Worm (Caenorhabditis elegans) whole organism, young adult: ENCODE data around the gene R10E11.6.

Experiments
- B0336.3 ChIP-seq: fragments of 200-800 bp; sonication (Bioruptor generic); IDR thresholded peaks from 2 replicates; pipeline ENCODE4 v1.3.6; 2022; ENCODE audit warnings: missing genetic modification characterization, missing compliant biosample characterization
- C06A6.2 ChIP-seq: fragments of 200-800 bp; sonication (Bioruptor generic); conservative IDR thresholded peaks from 2 replicates; pipeline ENCODE4 v1.3.6; 2022; ENCODE audit warnings: missing genetic modification characterization, missing compliant biosample characterization
- K11D2.4 ChIP-seq: fragments of 200-800 bp; sonication (Bioruptor generic); IDR thresholded peaks from 2 replicates; pipeline ENCODE4 v1.3.6; 2022; ENCODE audit warnings: missing genetic modification reagents, missing genetic modification characterization, missing compliant biosample characterization
- T26A5.8 ChIP-seq: sonication (generic microtip); optimal IDR thresholded peaks from 2 replicates; lab custom pipeline; 2016; ENCODE audit warnings: missing genetic modification characterization, missing compliant biosample characterization
- Y79H2A.3 ChIP-seq: fragments of 200-800 bp; sonication (Bioruptor generic); conservative IDR thresholded peaks from 2 replicates; pipeline ENCODE4 v1.3.6; 2022; ENCODE audit warnings: missing genetic modification reagents, missing genetic modification characterization, missing compliant biosample characterization
- ZK185.1 ChIP-seq: sonication (generic microtip); optimal IDR thresholded peaks from 2 replicates; lab custom pipeline; 2016; ENCODE audit warnings: mild to moderate bottlenecking, missing genetic modification characterization, missing compliant biosample characterization; ENCODE audit not compliant: poor library complexity, severe bottlenecking
- akir-1 ChIP-seq: fragments of 200-800 bp; sonication (Bioruptor generic); optimal IDR thresholded peaks from 2 replicates; lab custom pipeline; 2018; ENCODE audit warnings: mild to moderate bottlenecking, missing genetic modification characterization, moderate library complexity, missing compliant biosample characterization
- ama-1 ChIP-seq, 3 experiments: fragments of 150-350 bp in 1 of 3; sonication (generic microtip) in 2 of 3; optimal IDR thresholded peaks; 2 replicates each; lab custom pipeline; 2014 to 2018; ENCODE audit warnings: missing biosample characterization in 2 of 3, missing genetic modification characterization in 2 of 3, missing genetic modification reagents in 2 of 3
- aptf-2 ChIP-seq: fragments of 200-800 bp; sonication (Bioruptor generic); conservative IDR thresholded peaks from 2 replicates; pipeline ENCODE4 v1.3.6; 2022; ENCODE audit warnings: missing genetic modification reagents, missing genetic modification characterization, missing compliant biosample characterization
- atf-7 ChIP-seq: sonication (generic microtip); optimal IDR thresholded peaks from 2 replicates; lab custom pipeline; 2017; ENCODE audit warnings: mild to moderate bottlenecking, missing genetic modification characterization, missing compliant biosample characterization
- athp-1 ChIP-seq: sonication (generic microtip); optimal IDR thresholded peaks from 2 replicates; lab custom pipeline; 2017; ENCODE audit warnings: mild to moderate bottlenecking, missing genetic modification characterization, missing compliant biosample characterization
- bed-1 ChIP-seq: fragments of 200-800 bp; sonication (Bioruptor generic); IDR thresholded peaks from 2 replicates; pipeline ENCODE4 v1.3.6; 2022; ENCODE audit warnings: missing genetic modification reagents, missing genetic modification characterization, missing compliant biosample characterization
- bed-2 ChIP-seq: fragments of 200-800 bp; sonication (Bioruptor generic); IDR thresholded peaks from 2 replicates; pipeline ENCODE4 v1.3.6; 2022; ENCODE audit warnings: missing genetic modification reagents, missing genetic modification characterization, missing compliant biosample characterization
- cebp-1 ChIP-seq, 2 experiments: fragments of 200-800 bp in 1 of 2; sonication (Bioruptor generic) in 1 of 2; sonication (generic microtip) in 1 of 2; IDR thresholded peaks in 1 of 2; optimal IDR thresholded peaks in 1 of 2; 2 replicates each; pipeline versions ENCODE4 v1.3.6 to Lab custom; 2017 to 2022; ENCODE audit warnings: missing compliant biosample characterization in 2 of 2, missing genetic modification characterization in 2 of 2, mild to moderate bottlenecking in 1 of 2, missing genetic modification reagents in 1 of 2, moderate library complexity in 1 of 2
- cebp-2 ChIP-seq: fragments of 200-800 bp; sonication (Bioruptor generic); IDR thresholded peaks from 2 replicates; pipeline ENCODE4 v1.3.6; 2022; ENCODE audit warnings: missing genetic modification characterization, missing compliant biosample characterization
- ceh-100 ChIP-seq: fragments of 200-800 bp; sonication (Bioruptor generic); IDR thresholded peaks from 2 replicates; pipeline ENCODE4 v1.3.6; 2022; ENCODE audit warnings: missing genetic modification reagents, missing genetic modification characterization, missing compliant biosample characterization
- ceh-40 ChIP-seq: fragments of 200-800 bp; sonication (Bioruptor generic); IDR thresholded peaks from 2 replicates; pipeline ENCODE4 v1.3.6; 2022; ENCODE audit warnings: missing genetic modification characterization, missing compliant biosample characterization
- ceh-58 ChIP-seq: fragments of 200-800 bp; sonication (Bioruptor generic); IDR thresholded peaks from 2 replicates; pipeline ENCODE4 v1.3.6; 2022; ENCODE audit warnings: missing genetic modification characterization, missing compliant biosample characterization
- ceh-79 ChIP-seq: sonication (generic microtip); optimal IDR thresholded peaks from 2 replicates; lab custom pipeline; 2017; ENCODE audit warnings: mild to moderate bottlenecking, missing genetic modification characterization, missing compliant biosample characterization
- ceh-91 ChIP-seq: fragments of 200-800 bp; sonication (Bioruptor generic); IDR thresholded peaks from 2 replicates; pipeline ENCODE4 v1.3.6; 2022; ENCODE audit warnings: missing genetic modification reagents, missing genetic modification characterization, missing compliant biosample characterization
- die-1 ChIP-seq: sonication (generic microtip); optimal IDR thresholded peaks from 2 replicates; lab custom pipeline; 2016; ENCODE audit warnings: missing genotype, mild to moderate bottlenecking, missing genetic modification characterization, missing compliant biosample characterization
- dox-1 ChIP-seq: fragments of 200-800 bp; sonication (Bioruptor generic); IDR thresholded peaks from 2 replicates; pipeline ENCODE4 v1.3.6; 2022; ENCODE audit warnings: missing genetic modification reagents, missing genetic modification characterization, missing compliant biosample characterization
- egl-18 ChIP-seq: fragments of 200-800 bp; sonication (Bioruptor generic); IDR thresholded peaks from 2 replicates; pipeline ENCODE4 v1.3.6; 2022; ENCODE audit warnings: missing genetic modification reagents, missing genetic modification characterization, missing compliant biosample characterization
- ets-4 ChIP-seq: fragments of 200-800 bp; sonication (Bioruptor generic); optimal IDR thresholded peaks from 2 replicates; lab custom pipeline; 2018; ENCODE audit warnings: mild to moderate bottlenecking, missing genetic modification characterization, missing compliant biosample characterization
- gei-17 ChIP-seq: fragments of 200-800 bp; sonication (Bioruptor generic); optimal IDR thresholded peaks from 2 replicates; lab custom pipeline; 2018; ENCODE audit warnings: mild to moderate bottlenecking, missing genetic modification characterization, missing compliant biosample characterization
- hlh-12 ChIP-seq: sonication (generic microtip); optimal IDR thresholded peaks from 2 replicates; lab custom pipeline; 2016; ENCODE audit warnings: missing genetic modification characterization, missing compliant biosample characterization
- hmg-20 ChIP-seq: fragments of 200-800 bp; sonication (Bioruptor generic); IDR thresholded peaks from 2 replicates; pipeline ENCODE4 v1.3.6; 2022; ENCODE audit warnings: missing genetic modification reagents, missing genetic modification characterization, missing compliant biosample characterization
- lin-40 ChIP-seq: sonication (generic microtip); optimal IDR thresholded peaks from 2 replicates; lab custom pipeline; 2016; ENCODE audit warnings: missing genetic modification characterization, mild to moderate bottlenecking, missing compliant biosample characterization, missing genotype, missing genetic modification reagents
- lsy-27 ChIP-seq: sonication (generic microtip); optimal IDR thresholded peaks from 2 replicates; lab custom pipeline; 2017; ENCODE audit warnings: missing genetic modification characterization, mild to moderate bottlenecking, missing compliant biosample characterization, antibody characterized with exemption, missing genotype, borderline replicate concordance; ENCODE audit not compliant: insufficient read depth
- madf-6 ChIP-seq: fragments of 200-800 bp; sonication (Bioruptor generic); IDR thresholded peaks from 2 replicates; pipeline ENCODE4 v1.3.6; 2022; ENCODE audit warnings: missing genetic modification reagents, missing genetic modification characterization, missing compliant biosample characterization
- mel-28 ChIP-seq: sonication (generic microtip); optimal IDR thresholded peaks from 2 replicates; lab custom pipeline; 2016; ENCODE audit warnings: borderline replicate concordance, mild to moderate bottlenecking, missing genetic modification characterization, missing compliant biosample characterization
- mes-4 ChIP-seq: sonication (generic microtip); optimal IDR thresholded peaks from 2 replicates; lab custom pipeline; 2016; ENCODE audit warnings: missing genotype, missing genetic modification characterization, missing compliant biosample characterization
- nfya-1 ChIP-seq: sonication (generic microtip); optimal IDR thresholded peaks from 2 replicates; lab custom pipeline; 2017; ENCODE audit warnings: antibody characterized with exemption, missing compliant biosample characterization, missing genetic modification characterization, borderline replicate concordance; ENCODE audit not compliant: insufficient read depth
- nhr-120 ChIP-seq: fragments of 200-800 bp; sonication (Bioruptor generic); IDR thresholded peaks from 2 replicates; pipeline ENCODE4 v1.3.6; 2022; ENCODE audit warnings: missing genetic modification characterization, missing compliant biosample characterization
- nhr-179 ChIP-seq: sonication (generic microtip); optimal IDR thresholded peaks from 2 replicates; lab custom pipeline; 2016; ENCODE audit warnings: mild to moderate bottlenecking, missing genetic modification characterization, missing compliant biosample characterization
- rcor-1 ChIP-seq: fragments of 200-800 bp; sonication (Bioruptor generic); IDR thresholded peaks from 2 replicates; pipeline ENCODE4 v1.3.6; 2022; ENCODE audit warnings: missing genetic modification reagents, missing genetic modification characterization, missing compliant biosample characterization
- sea-2 ChIP-seq: fragments of 200-800 bp; sonication (Bioruptor generic); IDR thresholded peaks from 2 replicates; pipeline ENCODE4 v1.3.6; 2022; ENCODE audit warnings: missing genetic modification characterization, missing compliant biosample characterization
- snpc-1.1 ChIP-seq: sonication (generic microtip); optimal IDR thresholded peaks from 2 replicates; lab custom pipeline; 2017; ENCODE audit warnings: missing genetic modification characterization, mild to moderate bottlenecking, missing compliant biosample characterization, antibody characterized with exemption, moderate library complexity, missing genotype, missing genetic modification reagents; ENCODE audit not compliant: insufficient read depth
- snpc-1.3 ChIP-seq: sonication (generic microtip); optimal IDR thresholded peaks from 2 replicates; lab custom pipeline; 2017; ENCODE audit warnings: missing genetic modification characterization, mild to moderate bottlenecking, missing compliant biosample characterization, antibody characterized with exemption, moderate library complexity, missing genotype, missing genetic modification reagents; ENCODE audit not compliant: insufficient read depth
- snpc-4 ChIP-seq, 5 experiments: fragments of 150-350 bp in 1 of 5; sonication (generic microtip) in 4 of 5; optimal IDR thresholded peaks; 2 replicates each; lab custom pipeline; 2014 to 2018; ENCODE audit warnings: missing genetic modification characterization in 5 of 5, missing biosample characterization in 3 of 5, antibody characterized with exemption in 2 of 5, mild to moderate bottlenecking in 2 of 5, missing compliant biosample characterization in 2 of 5, missing genotype in 2 of 5, moderate library complexity in 2 of 5, missing genetic modification reagents in 1 of 5
- sptf-2 ChIP-seq: fragments of 200-800 bp; sonication (Bioruptor generic); optimal IDR thresholded peaks from 2 replicates; lab custom pipeline; 2018; ENCODE audit warnings: mild to moderate bottlenecking, missing genetic modification characterization, missing compliant biosample characterization
- unc-130 ChIP-seq: sonication (generic microtip); optimal IDR thresholded peaks from 2 replicates; lab custom pipeline; 2016; ENCODE audit warnings: missing genetic modification reagents, missing genetic modification characterization, missing compliant biosample characterization
- unc-62 ChIP-seq: fragments of 150-350 bp; optimal IDR thresholded peaks from 2 replicates; lab custom pipeline; 2014; ENCODE audit warnings: missing biosample characterization, missing genetic modification reagents, missing genetic modification characterization
- ztf-22 ChIP-seq: fragments of 200-800 bp; sonication (Bioruptor generic); optimal IDR thresholded peaks from 2 replicates; lab custom pipeline; 2018; ENCODE audit warnings: mild to moderate bottlenecking, missing genetic modification characterization, moderate library complexity, missing compliant biosample characterization
- ztf-25 ChIP-seq: fragments of 200-800 bp; sonication (Bioruptor generic); IDR thresholded peaks from 2 replicates; pipeline ENCODE4 v1.3.6; 2022; ENCODE audit warnings: missing genetic modification reagents, missing genetic modification characterization, missing compliant biosample characterization
- ztf-26 ChIP-seq: sonication (generic microtip); optimal IDR thresholded peaks from 2 replicates; lab custom pipeline; 2017; ENCODE audit warnings: missing genetic modification characterization, missing compliant biosample characterization

R10E11.6 gene

DNA sequence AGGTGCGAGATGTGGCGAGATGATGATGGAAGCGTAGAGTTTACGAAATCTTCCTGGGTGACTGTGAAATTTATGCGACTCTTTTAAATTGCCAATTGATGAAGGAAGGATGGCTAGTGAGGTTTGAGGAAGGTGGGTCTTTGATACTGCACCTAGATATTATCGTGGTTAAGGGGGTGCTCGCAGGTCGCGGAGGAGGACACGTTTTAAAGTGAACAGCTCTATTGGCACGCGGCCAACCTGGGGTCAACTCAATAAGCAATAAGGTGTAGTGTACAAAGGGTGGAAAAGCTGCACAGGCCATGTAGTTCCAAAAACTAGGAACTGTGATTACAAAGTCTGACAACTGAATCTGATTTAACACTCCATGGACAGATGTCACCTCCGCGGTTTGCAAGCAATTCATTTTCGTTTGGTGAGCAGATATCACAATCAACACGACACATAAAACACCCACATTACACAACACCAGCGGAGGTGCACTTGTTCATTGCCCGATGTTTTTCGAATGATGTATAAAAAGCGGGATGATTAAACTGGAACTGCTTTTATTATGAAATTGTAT lies 37.4 kb upstream of the R10E11.6 start (continued):
- TF ChIP-seq unc-62 (GFP tag; lab: Kevin White, UChicago) (no peak), gei-17 (GFP tag; lab: Kevin White, UChicago) (no peak), ets-4 (GFP tag; lab: Kevin White, UChicago) (no peak), sea-2 (GFP tag; lab: Robert Waterston, UW) (no peak), ztf-22 (GFP tag; lab: Kevin White, UChicago) (no peak), ama-1 (optimal IDR thresholded peaks at IDR 0.05; lab: Kevin White, UChicago) (no peak), ama-1 (GFP tag; optimal IDR thresholded peaks at IDR 0.05; lab: Kevin White, UChicago) (no peak), ceh-58 (GFP tag; lab: Robert Waterston, UW) (0 out of 2 replicates have a peak, but pooled peaks have one; percentile 3), Y79H2A.3 (GFP tag; lab: Robert Waterston, UW) (no peak), ceh-79 (tag; lab: Kevin White, UChicago) (no peak), bed-2 (GFP tag; lab: Robert Waterston, UW) (no peak), snpc-1.3 (no peak), snpc-1.1 (tag; lab: Kevin White, UChicago) (no peak), B0336.3 (GFP tag; lab: Robert Waterston, UW) (peak; percentile 70), hlh-12 (tag; lab: Kevin White, UChicago) (no peak), cebp-1 (GFP tag; IDR thresholded peaks at IDR 0.05; lab: Robert Waterston, UW) (no peak), cebp-1 (tag; optimal IDR thresholded peaks at IDR 0.05; lab: Kevin White, UChicago) (no peak), ceh-40 (GFP tag; lab: Robert Waterston, UW) (no peak), nhr-120 (GFP tag; lab: Robert Waterston, UW) (no peak), K11D2.4 (GFP tag; lab: Robert Waterston, UW) (0 out of 2 replicates have a peak, but pooled peaks have one; percentile 27), ztf-26 (tag; lab: Kevin White, UChicago) (no peak), ztf-25 (no peak), C06A6.2 (GFP tag; lab: Robert Waterston, UW) (no peak), lsy-27 (tag; lab: Kevin White, UChicago) (no peak), egl-18 (GFP tag; lab: Robert Waterston, UW) (no peak), mes-4 (tag; lab: Kevin White, UChicago) (no peak), nfya-1 (tag; lab: Kevin White, UChicago) (no peak), bed-1 (GFP tag; lab: Robert Waterston, UW) (no peak), hmg-20 (GFP tag; lab: Robert Waterston, UW) (no peak), sptf-2 (GFP tag; lab: Kevin White, UChicago) (no peak), akir-1 (GFP tag; lab: Kevin White, UChicago) (no peak), ceh-91 (GFP tag; lab: Robert Waterston, UW) (no peak), madf-6 (GFP tag; lab: Robert Waterston, UW) (peak; percentile 59), T26A5.8 (tag; lab: Kevin White, UChicago) (no peak), atf-7 (no peak), athp-1 (tag; lab: Kevin White, UChicago) (no peak), ceh-100 (0 out of 2 replicates have a peak, but pooled peaks have one; percentile 11), aptf-2 (GFP tag; lab: Robert Waterston, UW) (no peak), nhr-179 (tag; lab: Kevin White, UChicago) (no peak), dox-1 (GFP tag; lab: Robert Waterston, UW) (no peak), ZK185.1 (tag; lab: Kevin White, UChicago) (no peak), mel-28 (tag; lab: Kevin White, UChicago) (no peak), cebp-2 (GFP tag; lab: Robert Waterston, UW) (no peak), snpc-4 (GFP tag; optimal IDR thresholded peaks at IDR 0.05; lab: Kevin White, UChicago) (no peak), snpc-4 (tag; optimal IDR thresholded peaks at IDR 0.05; lab: Kevin White, UChicago) (no peak), unc-130 (no peak), lin-40 (no peak), die-1 (tag; lab: Kevin White, UChicago) (no peak), rcor-1 (GFP tag; lab: Robert Waterston, UW) (peak; percentile 24; the same call in 1 of the 2 replicates)
